Fruit fly (Drosophila melanogaster): ENCODE measurements around the gene Gga.
A peak's percentile ranks its signal among the peaks of the same experiment; 100 is the strongest.

Gene Gga

dm6 chrX:9617598-9618076 lies 16.8 kb downstream of the Gga start:
- TF ChIP-seq Rel (GFP tag; optimal IDR thresholded peaks at IDR 0.05) (no peak), Rel (tag; optimal IDR thresholded peaks at IDR 0.05) (peak; percentile 97), psq (GFP tag; optimal IDR thresholded peaks at IDR 0.05) (no peak), Jra (GFP tag; optimal IDR thresholded peaks at IDR 0.05) (no peak), lola (GFP tag; optimal IDR thresholded peaks at IDR 0.05) (no peak), ey (GFP tag; optimal IDR thresholded peaks at IDR 0.05) (no peak), CG32264 (GFP tag; optimal IDR thresholded peaks at IDR 0.05) (no peak), brk (GFP tag; optimal IDR thresholded peaks at IDR 0.05) (no peak)

dm6 chrX:9636835-9637234 lies 36.0 kb downstream of the Gga start:
- TF ChIP-seq psq (GFP tag; optimal IDR thresholded peaks at IDR 0.05) (peak; percentile 36), ey (GFP tag; optimal IDR thresholded peaks at IDR 0.05) (no peak), Hnf4 (GFP tag; optimal IDR thresholded peaks at IDR 0.05) (peak; percentile 20), HLH106 (tag; optimal IDR thresholded peaks at IDR 0.05) (no peak), OdsH (GFP tag; optimal IDR thresholded peaks at IDR 0.05) (no peak), Dfd (GFP tag; optimal IDR thresholded peaks at IDR 0.05) (no peak), woc (GFP tag; optimal IDR thresholded peaks at IDR 0.05) (peak; percentile 0), sage (GFP tag; optimal IDR thresholded peaks at IDR 0.05) (peak; percentile 39), h (GFP tag; optimal IDR thresholded peaks at IDR 0.05) (peak; percentile 23), Sp1 (GFP tag; optimal IDR thresholded peaks at IDR 0.05) (peak; percentile 7), Myc (optimal IDR thresholded peaks at IDR 0.05) (no peak), rgr (GFP tag; optimal IDR thresholded peaks at IDR 0.05) (peak; percentile 17)

dm6 chrX:9638927-9639420 lies 38.1 kb downstream of the Gga start:
- peak in 1 of 2 experiments; percentile 32 for TF ChIP-seq dl (GFP tag; optimal IDR thresholded peaks at IDR 0.05; ENCODE audit: insufficient read depth in 1 of 2, partially characterized antibody in 2 of 2)
- no peak for TF ChIP-seq sage (GFP tag; optimal IDR thresholded peaks at IDR 0.05)

dm6 chrX:9640690-9641149 lies 39.9 kb downstream of the Gga start:
- peak; percentile 95 for TF ChIP-seq rgr (GFP tag; optimal IDR thresholded peaks at IDR 0.05)
- TF ChIP-seq fru (GFP tag; optimal IDR thresholded peaks at IDR 0.05), result peak; percentile 94
- peak; percentile 94 for TF ChIP-seq OdsH (GFP tag; optimal IDR thresholded peaks at IDR 0.05)
- peak; percentile 59 for TF ChIP-seq Hr83 (GFP tag; optimal IDR thresholded peaks at IDR 0.05; ENCODE audit: poor library complexity, severe bottlenecking)
- no peak for TF ChIP-seq Dfd (GFP tag; optimal IDR thresholded peaks at IDR 0.05)
- TF ChIP-seq h (GFP tag; optimal IDR thresholded peaks at IDR 0.05), result peak; percentile 93
- no peak for TF ChIP-seq jim (GFP tag; optimal IDR thresholded peaks at IDR 0.05)
- peak; percentile 57 for TF ChIP-seq dsf (GFP tag; optimal IDR thresholded peaks at IDR 0.05; ENCODE audit: borderline replicate concordance)
- no peak for TF ChIP-seq usp (GFP tag; optimal IDR thresholded peaks at IDR 0.05)
- TF ChIP-seq sage (GFP tag; optimal IDR thresholded peaks at IDR 0.05), result peak; percentile 88
- TF ChIP-seq sv (GFP tag; optimal IDR thresholded peaks at IDR 0.05), result peak; percentile 93
- no peak for TF ChIP-seq Hr78 (GFP tag; optimal IDR thresholded peaks at IDR 0.05)
- TF ChIP-seq CG32264 (GFP tag; optimal IDR thresholded peaks at IDR 0.05), result peak; percentile 81
- peak; percentile 97 for TF ChIP-seq Sp1 (GFP tag; optimal IDR thresholded peaks at IDR 0.05)
- no peak for TF ChIP-seq Vsx2 (GFP tag; optimal IDR thresholded peaks at IDR 0.05; ENCODE audit: partially characterized antibody)
- TF ChIP-seq pan (optimal IDR thresholded peaks at IDR 0.05), result no peak
- peak; percentile 89 for TF ChIP-seq ey (GFP tag; optimal IDR thresholded peaks at IDR 0.05)
- peak; percentile 91 for TF ChIP-seq brk (GFP tag; optimal IDR thresholded peaks at IDR 0.05)
- peak; percentile 95 for TF ChIP-seq HLH106 (tag; optimal IDR thresholded peaks at IDR 0.05)
- TF ChIP-seq dl (GFP tag; optimal IDR thresholded peaks at IDR 0.05; ENCODE audit: insufficient read depth in 1 of 2, partially characterized antibody in 2 of 2), result no peak
- TF ChIP-seq br (GFP tag; optimal IDR thresholded peaks at IDR 0.05), result peak; percentile 94
- TF ChIP-seq foxo (GFP tag; optimal IDR thresholded peaks at IDR 0.05), result peak; percentile 71 to 94
- peak; percentile 89 for TF ChIP-seq Hnf4 (GFP tag; optimal IDR thresholded peaks at IDR 0.05)
- TF ChIP-seq CG9705 (GFP tag; optimal IDR thresholded peaks at IDR 0.05), result peak; percentile 93
- peak; percentile 51 for TF ChIP-seq Mio (GFP tag; optimal IDR thresholded peaks at IDR 0.05)
- peak; percentile 43 for TF ChIP-seq Rel (GFP tag; optimal IDR thresholded peaks at IDR 0.05)
- peak; percentile 88 for TF ChIP-seq Rel (tag; optimal IDR thresholded peaks at IDR 0.05)
- TF ChIP-seq psq (GFP tag; optimal IDR thresholded peaks at IDR 0.05), result peak; percentile 83
- peak; percentile 67 for TF ChIP-seq CrebA (GFP tag; optimal IDR thresholded peaks at IDR 0.05; ENCODE audit: borderline replicate concordance)
- TF ChIP-seq N (GFP tag; optimal IDR thresholded peaks at IDR 0.05), result no peak
- TF ChIP-seq Jra (GFP tag; optimal IDR thresholded peaks at IDR 0.05), result peak; percentile 77
- no peak for TF ChIP-seq Abd-B (GFP tag; optimal IDR thresholded peaks at IDR 0.05)
- TF ChIP-seq GATAd (GFP tag; optimal IDR thresholded peaks at IDR 0.05), result no peak
- TF ChIP-seq Myc (optimal IDR thresholded peaks at IDR 0.05), result no peak
- TF ChIP-seq lola (GFP tag; optimal IDR thresholded peaks at IDR 0.05), result no peak
- peak; percentile 79 for TF ChIP-seq tai (GFP tag; optimal IDR thresholded peaks at IDR 0.05)
- TF ChIP-seq woc (GFP tag; optimal IDR thresholded peaks at IDR 0.05), result peak; percentile 72
- TF ChIP-seq Dif (GFP tag; optimal IDR thresholded peaks at IDR 0.05; ENCODE audit: partially characterized antibody), result no peak
- peak; percentile 83 for TF ChIP-seq dmrt93B (GFP tag; optimal IDR thresholded peaks at IDR 0.05)

Measured in whole organism, wandering third instar larva.